Worm (Caenorhabditis elegans) whole organism, L2 larva: Measurements from ENCODE around the gene C17A2.4.

Experiments used
- C34F6.9 ChIP-seq: fragments of 150-350 bp; optimal IDR thresholded peaks from 2 replicates; lab custom pipeline; 2014; ENCODE audit warnings: missing biosample characterization, missing genetic modification characterization
- F13H6.1 ChIP-seq: sonication (generic microtip); optimal IDR thresholded peaks from 2 replicates; lab custom pipeline; 2016; ENCODE audit warnings: missing genetic modification characterization, missing compliant biosample characterization
- R02D3.7 ChIP-seq: fragments of 150-350 bp; optimal IDR thresholded peaks from 2 replicates; lab custom pipeline; 2014; ENCODE audit warnings: missing biosample characterization, missing genetic modification characterization
- Y55F3AM.14 ChIP-seq: fragments of 200-800 bp; sonication (Bioruptor generic); optimal IDR thresholded peaks from 2 replicates; lab custom pipeline; 2018; ENCODE audit warnings: mild to moderate bottlenecking, missing genetic modification characterization, missing compliant biosample characterization
- ZK546.5 ChIP-seq: sonication (generic microtip); optimal IDR thresholded peaks from 2 replicates; lab custom pipeline; 2017; ENCODE audit warnings: missing biosample characterization, missing genetic modification characterization
- aly-2 ChIP-seq: fragments of 150-350 bp; optimal IDR thresholded peaks from 2 replicates; lab custom pipeline; 2014; ENCODE audit warnings: missing biosample characterization, missing genetic modification characterization
- ama-1 ChIP-seq: fragments of 150-350 bp; optimal IDR thresholded peaks from 2 replicates; lab custom pipeline; 2018; ENCODE audit warnings: inconsistent platforms
- ceh-16 ChIP-seq: fragments of 150-350 bp; optimal IDR thresholded peaks from 2 replicates; lab custom pipeline; 2014; ENCODE audit warnings: missing biosample characterization, missing genetic modification characterization
- ceh-82 ChIP-seq: fragments of 150-350 bp; optimal IDR thresholded peaks from 2 replicates; lab custom pipeline; 2014; ENCODE audit warnings: missing biosample characterization, missing genetic modification characterization
- crh-2 ChIP-seq: sonication (generic microtip); optimal IDR thresholded peaks from 2 replicates; lab custom pipeline; 2017; ENCODE audit warnings: missing biosample characterization, missing genetic modification characterization
- dmd-4 ChIP-seq: sonication (generic microtip); optimal IDR thresholded peaks from 2 replicates; lab custom pipeline; 2017; ENCODE audit warnings: missing biosample characterization, missing genetic modification characterization
- egl-27 ChIP-seq: sonication (generic microtip); optimal IDR thresholded peaks from 3 replicates; lab custom pipeline; 2017; ENCODE audit warnings: missing biosample characterization, missing genetic modification reagents, missing genetic modification characterization
- elt-1 ChIP-seq: fragments of 150-350 bp; optimal IDR thresholded peaks from 2 replicates; lab custom pipeline; 2014; ENCODE audit warnings: missing biosample characterization, missing genetic modification characterization
- fos-1 ChIP-seq: fragments of 150-350 bp; optimal IDR thresholded peaks from 2 replicates; lab custom pipeline; 2014; ENCODE audit warnings: missing biosample characterization, missing genetic modification characterization
- gmeb-1 ChIP-seq: fragments of 150-350 bp; optimal IDR thresholded peaks from 2 replicates; lab custom pipeline; 2014; ENCODE audit warnings: missing biosample characterization, missing genetic modification characterization
- lin-11 ChIP-seq: fragments of 150-350 bp; sonication (generic microtip); optimal IDR thresholded peaks from 2 replicates; lab custom pipeline; 2014; ENCODE audit warnings: missing biosample characterization, missing genetic modification characterization, inconsistent platforms, mixed read lengths
- lin-13 ChIP-seq: fragments of 150-350 bp; optimal IDR thresholded peaks from 2 replicates; lab custom pipeline; 2014; ENCODE audit warnings: missing biosample characterization, missing genetic modification reagents, missing genetic modification characterization
- lin-39 ChIP-seq: fragments of 150-350 bp; optimal IDR thresholded peaks from 2 replicates; lab custom pipeline; 2014; ENCODE audit warnings: missing biosample characterization, missing genetic modification reagents, missing genetic modification characterization
- lsy-2 ChIP-seq, 2 experiments: fragments of 150-350 bp in 1 of 2; sonication (generic microtip) in 1 of 2; optimal IDR thresholded peaks; 2 replicates each; lab custom pipeline; 2014 to 2017; ENCODE audit warnings: missing biosample characterization in 2 of 2, missing genetic modification characterization in 2 of 2
- mab-5 ChIP-seq: fragments of 150-350 bp; optimal IDR thresholded peaks from 2 replicates; lab custom pipeline; 2014; ENCODE audit warnings: missing biosample characterization, missing genetic modification characterization
- mdl-1 ChIP-seq, 2 experiments: fragments of 150-350 bp in 1 of 2; sonication (generic microtip) in 1 of 2; optimal IDR thresholded peaks; 2 replicates each; lab custom pipeline; 2017; ENCODE audit warnings: missing biosample characterization in 2 of 2, missing genetic modification characterization in 2 of 2
- nhr-11 ChIP-seq: fragments of 150-350 bp; optimal IDR thresholded peaks from 2 replicates; lab custom pipeline; 2014; ENCODE audit warnings: missing biosample characterization, missing genetic modification characterization
- nhr-12 ChIP-seq: fragments of 150-350 bp; optimal IDR thresholded peaks from 2 replicates; lab custom pipeline; 2014; ENCODE audit warnings: missing biosample characterization, missing genetic modification characterization
- nhr-129 ChIP-seq: fragments of 150-350 bp; optimal IDR thresholded peaks from 2 replicates; lab custom pipeline; 2014; ENCODE audit warnings: missing biosample characterization, missing genetic modification characterization
- nhr-23 ChIP-seq: fragments of 150-350 bp; optimal IDR thresholded peaks from 2 replicates; lab custom pipeline; 2014; ENCODE audit warnings: missing biosample characterization, missing genetic modification reagents, missing genetic modification characterization
- nhr-25 ChIP-seq: fragments of 150-350 bp; sonication (generic microtip); optimal IDR thresholded peaks from 3 replicates; lab custom pipeline; 2014; ENCODE audit warnings: missing biosample characterization, missing genetic modification characterization
- nhr-6 ChIP-seq: fragments of 150-350 bp; optimal IDR thresholded peaks from 2 replicates; lab custom pipeline; 2014; ENCODE audit warnings: missing biosample characterization, missing genetic modification characterization
- sem-4 ChIP-seq: fragments of 150-350 bp; optimal IDR thresholded peaks from 2 replicates; lab custom pipeline; 2014; ENCODE audit warnings: missing biosample characterization, missing genetic modification reagents, missing genetic modification characterization
- skn-1 ChIP-seq: sonication (generic microtip); optimal IDR thresholded peaks from 2 replicates; lab custom pipeline; 2017; ENCODE audit warnings: missing biosample characterization, missing genetic modification characterization
- sma-3 ChIP-seq: sonication (generic microtip); optimal IDR thresholded peaks from 2 replicates; lab custom pipeline; 2016; ENCODE audit warnings: missing genetic modification reagents, missing genetic modification characterization, missing compliant biosample characterization
- snpc-4 ChIP-seq: fragments of 150-350 bp; optimal IDR thresholded peaks from 2 replicates; lab custom pipeline; 2014; ENCODE audit warnings: missing biosample characterization, missing genetic modification characterization
- unc-39 ChIP-seq: fragments of 150-350 bp; optimal IDR thresholded peaks from 2 replicates; lab custom pipeline; 2014; ENCODE audit warnings: missing biosample characterization, missing genetic modification characterization
- unc-55 ChIP-seq: fragments of 150-350 bp; sonication (generic microtip); optimal IDR thresholded peaks from 3 replicates; lab custom pipeline; 2014; ENCODE audit warnings: missing biosample characterization, missing genetic modification reagents, missing genetic modification characterization
- unc-62 ChIP-seq: fragments of 150-350 bp; optimal IDR thresholded peaks from 2 replicates; lab custom pipeline; 2014; ENCODE audit warnings: missing biosample characterization, missing genetic modification reagents, missing genetic modification characterization
- zag-1 ChIP-seq: fragments of 150-350 bp; optimal IDR thresholded peaks from 2 replicates; lab custom pipeline; 2014; ENCODE audit warnings: missing biosample characterization, missing genetic modification characterization
- ztf-1 ChIP-seq: fragments of 200-800 bp; sonication (Bioruptor generic); conservative IDR thresholded peaks from 2 replicates; pipeline ENCODE4 v1.3.6; 2022; ENCODE audit warnings: missing genetic modification characterization, missing compliant biosample characterization
- ztf-11 ChIP-seq: sonication (generic microtip); optimal IDR thresholded peaks from 2 replicates; lab custom pipeline; 2017; ENCODE audit warnings: missing biosample characterization, missing genetic modification characterization

C17A2.4 gene

DNA sequence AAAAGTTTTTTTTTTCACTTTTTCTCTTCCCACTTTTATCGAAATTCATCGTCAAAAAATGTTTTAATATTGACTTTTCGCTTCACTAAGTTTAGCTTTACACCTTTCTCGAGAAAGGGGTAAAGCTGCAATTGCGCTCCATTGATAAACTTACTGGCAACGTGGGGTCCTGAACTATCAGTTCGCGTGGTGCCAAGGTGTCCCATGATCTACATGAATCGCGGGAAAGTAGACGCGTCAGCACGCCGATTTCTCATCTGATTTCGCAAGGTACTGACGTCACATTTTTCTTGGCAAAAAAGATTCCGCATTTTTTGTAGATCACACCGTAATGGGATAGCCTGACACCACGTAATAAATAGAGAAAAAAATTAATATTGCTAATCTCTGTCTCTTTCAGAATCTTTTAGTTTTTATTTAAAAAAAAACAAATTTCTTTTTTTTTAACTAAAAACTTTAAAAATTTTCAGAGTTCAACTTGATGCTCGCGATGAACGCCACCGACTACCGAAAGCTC, 27.8 kb upstream of the C17A2.4 start, which contains the start of gene lido-15:
lido-15 (plus strand) TSS at position 467 of the 517 bp plus-strand sequence.
- no peak for TF ChIP-seq ama-1 (lab: Kevin White, UChicago)
- peak; percentile 11 for TF ChIP-seq C34F6.9
- TF ChIP-seq, all 48 proteins: peak for 1

DNA sequence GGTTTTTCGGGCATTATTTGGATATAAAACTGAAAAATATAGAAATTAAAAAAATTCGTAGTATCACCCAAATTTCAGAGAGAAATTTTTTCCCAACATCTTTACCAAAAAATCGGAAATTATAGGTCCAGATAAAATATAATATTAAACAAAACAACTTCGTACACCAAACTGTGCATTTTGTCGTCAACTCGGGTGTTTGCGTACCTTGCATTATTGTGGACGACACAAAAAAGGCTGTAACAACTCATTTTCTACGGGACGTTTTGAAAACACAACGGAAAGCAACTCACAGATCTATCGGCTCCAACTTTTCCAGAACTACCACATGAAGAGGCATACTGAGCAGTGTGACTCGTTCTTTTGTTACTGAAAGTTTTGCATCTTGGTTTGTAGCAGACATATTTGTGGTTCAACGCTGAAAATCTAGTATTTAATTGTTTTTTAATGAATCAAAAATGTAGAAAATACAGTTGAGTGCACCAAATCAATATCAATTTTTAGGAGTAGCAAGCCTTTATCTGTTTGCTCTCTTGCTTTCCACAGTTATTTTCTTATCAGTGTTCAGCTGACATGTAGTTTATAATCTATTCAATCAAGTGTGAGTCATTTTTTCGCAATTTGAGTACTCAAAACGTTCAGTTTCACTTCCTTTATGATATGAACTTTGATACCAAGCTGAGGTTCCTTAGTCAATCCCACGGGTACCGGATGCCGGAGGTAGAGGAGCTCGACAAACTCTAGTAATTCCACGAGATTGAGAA, 24.0 kb upstream of the C17A2.4 start:
- TF ChIP-seq fos-1 (tag; lab: Kevin White, UChicago): peak; percentile 93
- TF ChIP-seq Y55F3AM.14 (GFP tag; lab: Kevin White, UChicago): no peak
- peak; percentile 9 for TF ChIP-seq gmeb-1
- TF ChIP-seq skn-1 (tag; lab: Kevin White, UChicago): no peak
- peak; percentile 28 for TF ChIP-seq unc-55 (GFP tag; lab: Kevin White, UChicago)
- peak in 1 of 2 experiments; percentile 19 for TF ChIP-seq lsy-2 (tag; optimal IDR thresholded peaks at IDR 0.05; lab: Kevin White, UChicago)
- no peak for TF ChIP-seq ceh-82 (tag; lab: Kevin White, UChicago)

DNA sequence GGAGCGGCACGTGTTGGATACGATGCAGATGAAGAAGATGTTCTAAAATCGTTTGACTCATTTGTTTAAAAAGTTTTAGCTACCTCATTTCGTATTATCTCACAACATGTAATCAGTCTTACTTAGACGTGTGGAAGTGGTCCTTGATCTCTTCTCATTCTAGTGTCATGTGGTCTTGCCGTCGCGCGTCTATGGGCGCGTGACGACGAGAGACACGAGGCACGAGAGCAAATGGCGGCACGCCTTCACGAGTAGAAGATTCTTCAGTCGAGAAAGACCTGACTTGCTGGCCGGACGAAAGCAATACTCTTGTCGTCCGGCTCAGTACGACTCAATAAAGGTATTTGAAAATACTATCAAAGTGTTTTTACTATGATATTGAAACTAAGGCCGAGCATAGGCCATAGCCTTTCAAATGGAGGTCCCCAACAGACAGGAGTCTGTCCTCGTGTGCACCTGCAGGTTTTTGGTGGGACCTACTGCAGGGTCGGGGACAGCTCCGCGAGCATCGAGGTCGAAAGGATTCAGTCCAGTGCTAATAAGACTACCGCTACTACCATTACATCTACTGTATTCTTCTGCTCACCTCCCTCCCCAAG, 23.3 kb upstream of the C17A2.4 start, which contains the start of gene fbxa-24:
fbxa-24 (plus strand) TSS at position 276 of the 599 bp plus-strand sequence.
- TF ChIP-seq lsy-2 (tag; optimal IDR thresholded peaks at IDR 0.05; lab: Kevin White, UChicago) (peak in 1 of 2 experiments; percentile 42), nhr-129 (tag; lab: Kevin White, UChicago) (peak; percentile 5)

DNA sequence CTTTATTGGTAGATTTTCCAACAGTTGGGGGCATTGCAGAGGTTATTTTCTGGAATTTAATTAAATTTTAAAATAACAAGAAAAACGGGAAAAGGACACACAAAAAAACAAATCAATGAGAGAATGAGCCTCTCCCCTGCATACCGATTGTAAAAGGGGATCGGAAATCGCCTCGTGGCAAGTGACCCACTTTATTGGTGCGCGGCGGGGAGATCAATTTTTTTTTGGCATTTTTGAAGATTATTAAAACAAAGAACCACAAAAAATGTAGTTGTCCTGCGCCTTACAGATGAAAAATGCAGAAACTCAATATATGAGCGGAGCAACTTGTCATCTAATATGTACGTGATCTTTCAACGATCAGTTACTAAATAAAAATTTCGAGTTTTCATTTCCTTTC, 18.4 kb upstream of the C17A2.4 start, which contains the start of gene F54D10.7:
F54D10.7 (minus strand) TSS at position 49 of the 400 bp plus-strand sequence.
- TF ChIP-seq lin-11 (tag; lab: Kevin White, UChicago) (no peak), unc-62 (GFP tag; lab: Kevin White, UChicago) (no peak), F13H6.1 (tag; lab: Kevin White, UChicago) (no peak), mab-5 (tag; lab: Kevin White, UChicago) (no peak), egl-27 (tag; lab: Kevin White, UChicago) (no peak), nhr-12 (no peak), lin-39 (tag; lab: Kevin White, UChicago) (no peak), ztf-11 (tag; lab: Kevin White, UChicago) (no peak), lsy-2 (tag; optimal IDR thresholded peaks at IDR 0.05; lab: Kevin White, UChicago) (no peak), ztf-1 (GFP tag; lab: Robert Waterston, UW) (no peak), ceh-16 (no peak), ZK546.5 (tag; lab: Kevin White, UChicago) (no peak), gmeb-1 (no peak), aly-2 (tag; lab: Kevin White, UChicago) (no peak), nhr-6 (tag; lab: Kevin White, UChicago) (no peak), elt-1 (tag; lab: Kevin White, UChicago) (no peak), nhr-23 (tag; lab: Kevin White, UChicago) (no peak), R02D3.7 (tag; lab: Kevin White, UChicago) (no peak)

DNA sequence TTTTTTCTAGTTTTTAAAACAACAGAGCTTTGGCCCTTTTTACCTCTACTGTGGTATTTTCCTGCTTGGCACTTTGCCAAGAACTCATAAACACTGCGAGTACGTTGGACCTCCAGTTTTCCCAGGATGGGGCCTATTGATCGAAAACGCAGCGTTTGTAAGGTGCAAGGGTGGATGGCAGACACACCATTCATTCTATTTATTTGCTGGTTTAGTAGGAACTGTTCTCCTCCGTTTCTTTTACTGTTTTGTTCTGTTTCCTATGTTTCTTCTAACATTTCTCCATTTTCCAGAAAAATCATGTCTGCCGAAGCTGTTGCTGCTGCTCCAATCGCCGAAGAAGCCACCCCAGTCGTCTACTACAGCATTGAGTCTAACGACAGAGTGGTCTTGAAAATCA, 15.8 kb upstream of the C17A2.4 start, which contains the start of gene skr-15:
skr-15 (plus strand) TSS at position 301 of the 400 bp plus-strand sequence.
- no peak for TF ChIP-seq snpc-4 (tag; lab: Kevin White, UChicago)
- TF ChIP-seq unc-55 (GFP tag; lab: Kevin White, UChicago): no peak
- TF ChIP-seq egl-27 (tag; lab: Kevin White, UChicago): no peak
- TF ChIP-seq nhr-11: no peak
- TF ChIP-seq ceh-82 (tag; lab: Kevin White, UChicago): no peak
- TF ChIP-seq crh-2 (tag; lab: Kevin White, UChicago): no peak
- TF ChIP-seq zag-1: no peak
- no peak for TF ChIP-seq dmd-4 (tag; lab: Kevin White, UChicago)
- TF ChIP-seq mdl-1 (tag; optimal IDR thresholded peaks at IDR 0.05; lab: Kevin White, UChicago): no peak
- no peak for TF ChIP-seq sma-3 (GFP tag; lab: Kevin White, UChicago)
- TF ChIP-seq gmeb-1: no peak
- TF ChIP-seq fos-1 (tag; lab: Kevin White, UChicago): no peak
- no peak for TF ChIP-seq lin-13 (GFP tag; lab: Kevin White, UChicago)
- no peak for TF ChIP-seq C34F6.9
- TF ChIP-seq sem-4: no peak
- no peak for TF ChIP-seq unc-62 (GFP tag; lab: Kevin White, UChicago)
- no peak for TF ChIP-seq nhr-25 (tag; lab: Kevin White, UChicago)
- no peak for TF ChIP-seq unc-39
- TF ChIP-seq ztf-1 (GFP tag; lab: Robert Waterston, UW): no peak
